Fruit fly (Drosophila melanogaster): ENCODE measurements around the gene Alp5.

- no peak for TF ChIP-seq Hnf4 (GFP tag; optimal IDR thresholded peaks at IDR 0.05)
- TF ChIP-seq woc (GFP tag; optimal IDR thresholded peaks at IDR 0.05): no peak
- no peak for TF ChIP-seq pan (optimal IDR thresholded peaks at IDR 0.05)
- TF ChIP-seq Hr78 (GFP tag; optimal IDR thresholded peaks at IDR 0.05): no peak
- no peak for TF ChIP-seq Sp1 (GFP tag; optimal IDR thresholded peaks at IDR 0.05)
- TF ChIP-seq br (GFP tag; optimal IDR thresholded peaks at IDR 0.05): no peak
- TF ChIP-seq dl (GFP tag; optimal IDR thresholded peaks at IDR 0.05; ENCODE audit: insufficient read depth in 1 of 2, partially characterized antibody in 2 of 2): no peak
- peak; percentile 19 for TF ChIP-seq dmrt93B (GFP tag; optimal IDR thresholded peaks at IDR 0.05)
- TF ChIP-seq OdsH (GFP tag; optimal IDR thresholded peaks at IDR 0.05): no peak
- no peak for TF ChIP-seq Dif (GFP tag; optimal IDR thresholded peaks at IDR 0.05; ENCODE audit: partially characterized antibody)
- TF ChIP-seq Dfd (GFP tag; optimal IDR thresholded peaks at IDR 0.05): no peak
- TF ChIP-seq psq (GFP tag; optimal IDR thresholded peaks at IDR 0.05): no peak
- TF ChIP-seq h (GFP tag; optimal IDR thresholded peaks at IDR 0.05): no peak
These were observed 17.1 kb downstream of the Alp5 start for dm6 chr3R:20989657-20990056.
